Fruit fly (Drosophila melanogaster): ENCODE results near the gene Scsalpha1.
A peak's percentile ranks its signal among the peaks of the same experiment; 100 is the strongest.

Gene Scsalpha1

DNA sequence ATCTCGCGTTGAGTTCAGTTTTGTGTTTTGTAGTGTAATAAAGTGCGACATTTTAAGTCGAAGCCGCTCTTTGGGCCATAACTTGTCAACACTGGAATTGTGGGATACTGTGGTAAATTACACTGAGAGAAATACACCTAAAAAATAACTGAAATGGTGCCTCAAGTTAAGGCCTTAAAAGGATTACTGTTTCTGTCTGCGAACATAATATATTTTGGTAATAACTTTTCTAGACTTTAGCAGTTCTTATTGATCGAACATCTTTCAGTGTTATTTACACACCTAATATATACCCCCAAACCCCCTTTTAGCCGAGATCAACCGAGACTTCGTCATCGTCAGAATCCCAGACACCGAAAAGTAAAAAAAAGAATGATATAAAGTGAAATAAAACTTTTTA lies 37.8 kb downstream of the Scsalpha1 start (continued):
- TF ChIP-seq salm (tag; optimal IDR thresholded peaks at IDR 0.05) (no peak), ewg (GFP tag; optimal IDR thresholded peaks at IDR 0.05) (peak; percentile 31)

DNA sequence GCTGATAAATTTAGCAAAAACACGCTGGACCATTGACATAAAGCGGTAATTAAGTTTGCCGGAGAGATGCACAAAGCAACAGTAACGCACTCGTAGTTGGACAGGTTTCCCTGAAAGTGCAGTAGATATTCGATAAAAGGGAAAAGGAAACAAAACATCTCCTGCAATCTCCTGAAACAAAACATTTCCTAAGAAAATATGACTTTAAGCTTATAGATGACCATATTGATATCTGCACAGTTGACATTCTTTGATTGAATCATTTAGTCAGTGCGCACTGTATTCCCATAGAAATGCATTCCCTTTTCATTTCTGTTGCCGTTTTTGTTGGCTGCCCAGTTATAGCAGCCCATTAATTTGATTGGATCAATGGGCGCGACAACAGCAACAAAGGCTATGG lies 38.8 kb downstream of the Scsalpha1 start:
- TF ChIP-seq CG4707 (GFP tag; optimal IDR thresholded peaks at IDR 0.05) (peak; percentile 61), NK7.1 (GFP tag; optimal IDR thresholded peaks at IDR 0.05) (no peak), CG8388 (GFP tag; optimal IDR thresholded peaks at IDR 0.05) (peak; percentile 61), Sry-β (GFP tag; optimal IDR thresholded peaks at IDR 0.05) (no peak), croc (GFP tag; conservative IDR thresholded peaks at IDR 0.05) (peak; percentile 58), chinmo (GFP tag; IDR thresholded peaks at IDR 0.05; ENCODE audit: partially characterized antibody) (no peak), dmrt11E (tag; optimal IDR thresholded peaks at IDR 0.05) (peak; percentile 69), CG6791 (GFP tag; IDR thresholded peaks at IDR 0.05; ENCODE audit: partially characterized antibody) (no peak), CG9932 (GFP tag; IDR thresholded peaks at IDR 0.05) (no peak), fd64A (GFP tag; optimal IDR thresholded peaks at IDR 0.05) (no peak), fru (optimal IDR thresholded peaks at IDR 0.05) (no peak), CG16779 (GFP tag; IDR thresholded peaks at IDR 0.05) (no peak), CG9876 (GFP tag; optimal IDR thresholded peaks at IDR 0.05) (no peak), E2f2 (GFP tag; IDR thresholded peaks at IDR 0.05) (no peak), B-H2 (GFP tag; optimal IDR thresholded peaks at IDR 0.05) (no peak), CG12391 (tag; optimal IDR thresholded peaks at IDR 0.05) (peak; percentile 62), wdn (GFP tag; IDR thresholded peaks at IDR 0.05) (no peak), kni (GFP tag; optimal IDR thresholded peaks at IDR 0.05) (no peak), Ada2b (GFP tag; IDR thresholded peaks at IDR 0.05) (0 out of 2 replicates have a peak, but pooled peaks have one; percentile 23), CG14014 (GFP tag; IDR thresholded peaks at IDR 0.05) (no peak), CG9817 (tag; optimal IDR thresholded peaks at IDR 0.05) (peak; percentile 10), CG2202 (tag; optimal IDR thresholded peaks at IDR 0.05) (peak; percentile 46), CG17802 (tag; optimal IDR thresholded peaks at IDR 0.05) (no peak), CG16813 (GFP tag; IDR thresholded peaks at IDR 0.05; ENCODE audit: partially characterized antibody) (no peak), CG32772 (GFP tag; IDR thresholded peaks at IDR 0.05) (no peak), mld (GFP tag; IDR thresholded peaks at IDR 0.05; ENCODE audit: partially characterized antibody) (no peak), da (GFP tag; optimal IDR thresholded peaks at IDR 0.05) (no peak), CG13123 (GFP tag; optimal IDR thresholded peaks at IDR 0.05) (peak; percentile 10), tx (GFP tag; optimal IDR thresholded peaks at IDR 0.05) (peak; percentile 39), zf30C (GFP tag; optimal IDR thresholded peaks at IDR 0.05) (no peak), ewg (GFP tag; optimal IDR thresholded peaks at IDR 0.05) (peak; percentile 69), Hand (GFP tag; optimal IDR thresholded peaks at IDR 0.05) (no peak), CG18619 (GFP tag; optimal IDR thresholded peaks at IDR 0.05) (peak; percentile 21), MBD-R2 (GFP tag; IDR thresholded peaks at IDR 0.05) (no peak), CG13296 (GFP tag; optimal IDR thresholded peaks at IDR 0.05) (no peak), CG10462 (GFP tag; optimal IDR thresholded peaks at IDR 0.05) (peak; percentile 21), D (optimal IDR thresholded peaks at IDR 0.05) (no peak), D (GFP tag; optimal IDR thresholded peaks at IDR 0.05) (peak; percentile 28), p53 (GFP tag; optimal IDR thresholded peaks at IDR 0.05) (no peak), Sry-δ (GFP tag; optimal IDR thresholded peaks at IDR 0.05) (no peak), Kr (GFP tag; optimal IDR thresholded peaks at IDR 0.05) (no peak), corto (GFP tag; optimal IDR thresholded peaks at IDR 0.05) (no peak), CG10565 (GFP tag; optimal IDR thresholded peaks at IDR 0.05) (no peak), bigmax (GFP tag; optimal IDR thresholded peaks at IDR 0.05) (no peak), tio (GFP tag; optimal IDR thresholded peaks at IDR 0.05) (no peak), CG15011 (GFP tag; optimal IDR thresholded peaks at IDR 0.05) (no peak), CG30403 (GFP tag; optimal IDR thresholded peaks at IDR 0.05) (peak; percentile 16), CG11093 (GFP tag; IDR thresholded peaks at IDR 0.05) (no peak), Mes4 (GFP tag; optimal IDR thresholded peaks at IDR 0.05) (peak; percentile 55)

Measured in whole organism, embryonic.